Worm (Caenorhabditis elegans) whole organism, L2 larva: ENCODE data around the gene srbc-40.
A peak's percentile ranks its signal among the peaks of the same experiment; 100 is the strongest.

ENCODE experiments used
- C34F6.9 ChIP-seq: fragments of 150-350 bp; optimal IDR thresholded peaks from 2 replicates; lab custom pipeline; 2014; ENCODE audit warnings: missing biosample characterization, missing genetic modification characterization
- F13H6.1 ChIP-seq: sonication (generic microtip); optimal IDR thresholded peaks from 2 replicates; lab custom pipeline; 2016; ENCODE audit warnings: missing genetic modification characterization, missing compliant biosample characterization
- R02D3.7 ChIP-seq: fragments of 150-350 bp; optimal IDR thresholded peaks from 2 replicates; lab custom pipeline; 2014; ENCODE audit warnings: missing biosample characterization, missing genetic modification characterization
- Y55F3AM.14 ChIP-seq: fragments of 200-800 bp; sonication (Bioruptor generic); optimal IDR thresholded peaks from 2 replicates; lab custom pipeline; 2018; ENCODE audit warnings: mild to moderate bottlenecking, missing genetic modification characterization, missing compliant biosample characterization
- ZK546.5 ChIP-seq: sonication (generic microtip); optimal IDR thresholded peaks from 2 replicates; lab custom pipeline; 2017; ENCODE audit warnings: missing biosample characterization, missing genetic modification characterization
- alr-1 ChIP-seq: fragments of 150-350 bp; optimal IDR thresholded peaks from 2 replicates; lab custom pipeline; 2014; ENCODE audit warnings: missing biosample characterization, missing genetic modification characterization
- ama-1 ChIP-seq: fragments of 150-350 bp; optimal IDR thresholded peaks from 2 replicates; lab custom pipeline; 2018; ENCODE audit warnings: inconsistent platforms
- blmp-1 ChIP-seq: sonication (generic microtip); optimal IDR thresholded peaks from 2 replicates; lab custom pipeline; 2017; ENCODE audit warnings: missing genetic modification characterization, mild to moderate bottlenecking, missing compliant biosample characterization, antibody characterized with exemption, moderate library complexity; ENCODE audit not compliant: insufficient read depth
- ceh-16 ChIP-seq: fragments of 150-350 bp; optimal IDR thresholded peaks from 2 replicates; lab custom pipeline; 2014; ENCODE audit warnings: missing biosample characterization, missing genetic modification characterization
- ceh-82 ChIP-seq: fragments of 150-350 bp; optimal IDR thresholded peaks from 2 replicates; lab custom pipeline; 2014; ENCODE audit warnings: missing biosample characterization, missing genetic modification characterization
- crh-2 ChIP-seq: sonication (generic microtip); optimal IDR thresholded peaks from 2 replicates; lab custom pipeline; 2017; ENCODE audit warnings: missing biosample characterization, missing genetic modification characterization
- egl-27 ChIP-seq: sonication (generic microtip); optimal IDR thresholded peaks from 3 replicates; lab custom pipeline; 2017; ENCODE audit warnings: missing biosample characterization, missing genetic modification reagents, missing genetic modification characterization
- elt-1 ChIP-seq: fragments of 150-350 bp; optimal IDR thresholded peaks from 2 replicates; lab custom pipeline; 2014; ENCODE audit warnings: missing biosample characterization, missing genetic modification characterization
- elt-3 ChIP-seq: sonication (generic microtip); optimal IDR thresholded peaks from 2 replicates; lab custom pipeline; 2017; ENCODE audit warnings: missing biosample characterization, missing genetic modification characterization
- fos-1 ChIP-seq: fragments of 150-350 bp; optimal IDR thresholded peaks from 2 replicates; lab custom pipeline; 2014; ENCODE audit warnings: missing biosample characterization, missing genetic modification characterization
- gmeb-1 ChIP-seq: fragments of 150-350 bp; optimal IDR thresholded peaks from 2 replicates; lab custom pipeline; 2014; ENCODE audit warnings: missing biosample characterization, missing genetic modification characterization
- lin-11 ChIP-seq: fragments of 150-350 bp; sonication (generic microtip); optimal IDR thresholded peaks from 2 replicates; lab custom pipeline; 2014; ENCODE audit warnings: missing biosample characterization, missing genetic modification characterization, inconsistent platforms, mixed read lengths
- lin-13 ChIP-seq: fragments of 150-350 bp; optimal IDR thresholded peaks from 2 replicates; lab custom pipeline; 2014; ENCODE audit warnings: missing biosample characterization, missing genetic modification reagents, missing genetic modification characterization
- lin-39 ChIP-seq: fragments of 150-350 bp; optimal IDR thresholded peaks from 2 replicates; lab custom pipeline; 2014; ENCODE audit warnings: missing biosample characterization, missing genetic modification reagents, missing genetic modification characterization
- lsy-2 ChIP-seq, 2 experiments: fragments of 150-350 bp in 1 of 2; sonication (generic microtip) in 1 of 2; optimal IDR thresholded peaks; 2 replicates each; lab custom pipeline; 2014 to 2017; ENCODE audit warnings: missing biosample characterization in 2 of 2, missing genetic modification characterization in 2 of 2
- mab-5 ChIP-seq: fragments of 150-350 bp; optimal IDR thresholded peaks from 2 replicates; lab custom pipeline; 2014; ENCODE audit warnings: missing biosample characterization, missing genetic modification characterization
- mbf-1 ChIP-seq: sonication (generic microtip); optimal IDR thresholded peaks from 2 replicates; lab custom pipeline; 2017; ENCODE audit warnings: missing biosample characterization, missing genetic modification characterization
- mdl-1 ChIP-seq, 2 experiments: fragments of 150-350 bp in 1 of 2; sonication (generic microtip) in 1 of 2; optimal IDR thresholded peaks; 2 replicates each; lab custom pipeline; 2017; ENCODE audit warnings: missing biosample characterization in 2 of 2, missing genetic modification characterization in 2 of 2
- nhr-10 ChIP-seq: sonication (generic microtip); optimal IDR thresholded peaks from 2 replicates; lab custom pipeline; 2017; ENCODE audit warnings: missing biosample characterization, missing genetic modification characterization
- nhr-11 ChIP-seq: fragments of 150-350 bp; optimal IDR thresholded peaks from 2 replicates; lab custom pipeline; 2014; ENCODE audit warnings: missing biosample characterization, missing genetic modification characterization
- nhr-12 ChIP-seq: fragments of 150-350 bp; optimal IDR thresholded peaks from 2 replicates; lab custom pipeline; 2014; ENCODE audit warnings: missing biosample characterization, missing genetic modification characterization
- nhr-129 ChIP-seq: fragments of 150-350 bp; optimal IDR thresholded peaks from 2 replicates; lab custom pipeline; 2014; ENCODE audit warnings: missing biosample characterization, missing genetic modification characterization
- nhr-21 ChIP-seq: fragments of 150-350 bp; optimal IDR thresholded peaks from 2 replicates; lab custom pipeline; 2014; ENCODE audit warnings: missing biosample characterization, missing genetic modification characterization
- nhr-23 ChIP-seq: fragments of 150-350 bp; optimal IDR thresholded peaks from 2 replicates; lab custom pipeline; 2014; ENCODE audit warnings: missing biosample characterization, missing genetic modification reagents, missing genetic modification characterization
- nhr-25 ChIP-seq: fragments of 150-350 bp; sonication (generic microtip); optimal IDR thresholded peaks from 3 replicates; lab custom pipeline; 2014; ENCODE audit warnings: missing biosample characterization, missing genetic modification characterization
- nhr-6 ChIP-seq: fragments of 150-350 bp; optimal IDR thresholded peaks from 2 replicates; lab custom pipeline; 2014; ENCODE audit warnings: missing biosample characterization, missing genetic modification characterization
- sem-4 ChIP-seq: fragments of 150-350 bp; optimal IDR thresholded peaks from 2 replicates; lab custom pipeline; 2014; ENCODE audit warnings: missing biosample characterization, missing genetic modification reagents, missing genetic modification characterization
- skn-1 ChIP-seq: sonication (generic microtip); optimal IDR thresholded peaks from 2 replicates; lab custom pipeline; 2017; ENCODE audit warnings: missing biosample characterization, missing genetic modification characterization
- sma-3 ChIP-seq: sonication (generic microtip); optimal IDR thresholded peaks from 2 replicates; lab custom pipeline; 2016; ENCODE audit warnings: missing genetic modification reagents, missing genetic modification characterization, missing compliant biosample characterization
- sma-9 ChIP-seq, 2 experiments: fragments of 150-350 bp in 1 of 2; sonication (generic microtip) in 1 of 2; optimal IDR thresholded peaks; 2 replicates each; lab custom pipeline; 2014 to 2016; ENCODE audit warnings: missing genetic modification characterization in 2 of 2, mild to moderate bottlenecking in 1 of 2, missing biosample characterization in 1 of 2, missing compliant biosample characterization in 1 of 2, missing genetic modification reagents in 1 of 2, moderate library complexity in 1 of 2
- snpc-4 ChIP-seq: fragments of 150-350 bp; optimal IDR thresholded peaks from 2 replicates; lab custom pipeline; 2014; ENCODE audit warnings: missing biosample characterization, missing genetic modification characterization
- unc-39 ChIP-seq: fragments of 150-350 bp; optimal IDR thresholded peaks from 2 replicates; lab custom pipeline; 2014; ENCODE audit warnings: missing biosample characterization, missing genetic modification characterization
- unc-55 ChIP-seq: fragments of 150-350 bp; sonication (generic microtip); optimal IDR thresholded peaks from 3 replicates; lab custom pipeline; 2014; ENCODE audit warnings: missing biosample characterization, missing genetic modification reagents, missing genetic modification characterization
- zag-1 ChIP-seq: fragments of 150-350 bp; optimal IDR thresholded peaks from 2 replicates; lab custom pipeline; 2014; ENCODE audit warnings: missing biosample characterization, missing genetic modification characterization
- ztf-1 ChIP-seq: fragments of 200-800 bp; sonication (Bioruptor generic); conservative IDR thresholded peaks from 2 replicates; pipeline ENCODE4 v1.3.6; 2022; ENCODE audit warnings: missing genetic modification characterization, missing compliant biosample characterization
- ztf-11 ChIP-seq: sonication (generic microtip); optimal IDR thresholded peaks from 2 replicates; lab custom pipeline; 2017; ENCODE audit warnings: missing biosample characterization, missing genetic modification characterization
- ztf-4 ChIP-seq: fragments of 150-350 bp; optimal IDR thresholded peaks from 2 replicates; lab custom pipeline; 2014; ENCODE audit warnings: missing biosample characterization, missing genetic modification characterization

srbc-40 gene

DNA sequence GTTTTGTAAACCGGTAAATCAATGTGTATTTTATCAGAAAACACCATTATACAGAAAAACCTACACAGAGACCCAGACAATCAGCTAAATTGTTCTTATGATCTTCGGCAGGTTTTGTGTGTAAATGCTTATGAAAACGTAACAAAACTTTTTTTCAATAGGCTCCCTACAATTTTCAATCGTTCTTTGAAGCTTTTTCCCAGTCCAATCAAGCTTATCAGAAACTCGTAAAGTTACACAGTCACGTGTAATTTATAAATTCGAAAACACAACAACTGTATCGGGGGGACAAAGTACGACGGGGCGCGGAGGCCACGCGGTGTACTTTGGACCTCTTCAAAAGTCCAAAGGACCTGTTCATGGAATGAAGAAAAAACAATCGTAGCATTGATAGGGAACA lies 10.6 kb upstream of the srbc-40 start:
- TF ChIP-seq Y55F3AM.14 (GFP tag; lab: Kevin White, UChicago): peak; percentile 92
- TF ChIP-seq nhr-12 (tag; lab: Kevin White, UChicago): no peak
- peak; percentile 41 for TF ChIP-seq blmp-1 (tag; lab: Kevin White, UChicago)
- TF ChIP-seq egl-27 (tag; lab: Kevin White, UChicago): no peak
- TF ChIP-seq unc-39 (tag; lab: Kevin White, UChicago): no peak
- no peak for TF ChIP-seq unc-55
- no peak for TF ChIP-seq ztf-11
- no peak for TF ChIP-seq lin-13 (GFP tag; lab: Kevin White, UChicago)
- no peak for TF ChIP-seq elt-3 (tag; lab: Kevin White, UChicago)
- TF ChIP-seq sem-4 (tag; lab: Kevin White, UChicago): no peak
- TF ChIP-seq nhr-11: no peak
- no peak for TF ChIP-seq ceh-16 (tag; lab: Kevin White, UChicago)
- TF ChIP-seq nhr-6 (tag; lab: Kevin White, UChicago): no peak
- peak; percentile 88 for TF ChIP-seq nhr-21
- TF ChIP-seq mbf-1 (tag; lab: Kevin White, UChicago): no peak
- TF ChIP-seq mab-5 (tag; lab: Kevin White, UChicago): no peak
- TF ChIP-seq ztf-1: no peak
- peak; percentile 52 for TF ChIP-seq F13H6.1 (tag; lab: Kevin White, UChicago)
- TF ChIP-seq fos-1: peak; percentile 20
- TF ChIP-seq gmeb-1 (tag; lab: Kevin White, UChicago): no peak
- TF ChIP-seq ama-1: peak; percentile 63
- TF ChIP-seq C34F6.9 (tag; lab: Kevin White, UChicago): peak; percentile 30
- TF ChIP-seq sma-9 (GFP tag; optimal IDR thresholded peaks at IDR 0.05; lab: Kevin White, UChicago): peak; percentile 81
- TF ChIP-seq sma-9 (tag; optimal IDR thresholded peaks at IDR 0.05; lab: Kevin White, UChicago): no peak
- TF ChIP-seq zag-1 (tag; lab: Kevin White, UChicago): no peak
- peak; percentile 67 for TF ChIP-seq nhr-25 (tag; lab: Kevin White, UChicago)
- TF ChIP-seq nhr-129 (tag; lab: Kevin White, UChicago): peak; percentile 82
- TF ChIP-seq nhr-10 (tag; lab: Kevin White, UChicago): no peak
- TF ChIP-seq ceh-82: no peak
- TF ChIP-seq crh-2 (tag; lab: Kevin White, UChicago): peak; percentile 82
- TF ChIP-seq snpc-4 (tag; lab: Kevin White, UChicago): no peak
- TF ChIP-seq lin-39 (tag; lab: Kevin White, UChicago): no peak
- peak; percentile 73 for TF ChIP-seq sma-3 (GFP tag; lab: Kevin White, UChicago)
- TF ChIP-seq lsy-2 (tag; optimal IDR thresholded peaks at IDR 0.05; lab: Kevin White, UChicago): peak in 1 of 2 experiments; percentile 62
- no peak for TF ChIP-seq alr-1 (tag; lab: Kevin White, UChicago)
- TF ChIP-seq mdl-1 (tag; optimal IDR thresholded peaks at IDR 0.05; lab: Kevin White, UChicago): peak in 1 of 2 experiments; percentile 60
- no peak for TF ChIP-seq skn-1 (tag; lab: Kevin White, UChicago)
- no peak for TF ChIP-seq ZK546.5
- TF ChIP-seq ztf-4 (tag; lab: Kevin White, UChicago): no peak
- TF ChIP-seq lin-11: no peak

DNA sequence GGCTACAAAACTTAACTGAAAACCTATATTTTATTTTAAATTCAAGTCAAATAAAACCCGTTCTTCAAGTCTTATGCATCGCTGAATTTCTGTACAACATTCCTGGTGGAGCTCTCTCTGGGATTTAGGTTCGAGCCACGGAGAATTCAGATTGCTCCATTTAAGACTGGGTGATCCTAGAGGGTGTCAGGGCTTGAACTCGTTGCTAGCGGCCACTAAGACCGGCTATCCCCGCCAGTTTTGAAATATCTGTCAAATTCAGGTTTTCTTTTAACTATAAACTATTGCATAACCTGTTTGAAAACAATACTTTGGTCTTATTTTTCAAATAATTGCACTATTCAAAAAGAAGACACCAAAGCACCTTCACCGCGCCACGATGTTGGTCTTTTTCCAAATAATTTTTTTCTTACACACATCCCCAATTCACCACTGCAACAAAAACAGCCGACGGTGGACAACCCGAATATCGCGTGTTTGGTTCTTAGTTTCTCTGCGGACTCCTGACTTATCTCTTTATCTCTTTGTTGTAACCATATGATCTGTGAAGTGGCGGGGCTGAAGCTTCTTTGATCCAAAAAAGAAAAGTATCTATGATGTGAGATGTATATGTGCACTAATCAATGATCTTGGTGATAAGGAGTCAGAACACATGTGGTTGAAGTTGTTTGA lies 9.3 kb upstream of the srbc-40 start:
- TF ChIP-seq alr-1 (tag; lab: Kevin White, UChicago) (no peak), mdl-1 (tag; optimal IDR thresholded peaks at IDR 0.05; lab: Kevin White, UChicago) (peak in 1 of 2 experiments; percentile 4), sem-4 (tag; lab: Kevin White, UChicago) (peak; percentile 21), crh-2 (tag; lab: Kevin White, UChicago) (peak; percentile 65), nhr-21 (peak; percentile 82), skn-1 (tag; lab: Kevin White, UChicago) (no peak), ztf-4 (tag; lab: Kevin White, UChicago) (peak; percentile 61), R02D3.7 (tag; lab: Kevin White, UChicago) (no peak), nhr-6 (tag; lab: Kevin White, UChicago) (peak; percentile 49), egl-27 (tag; lab: Kevin White, UChicago) (no peak), F13H6.1 (tag; lab: Kevin White, UChicago) (peak; percentile 76), nhr-23 (no peak), nhr-129 (tag; lab: Kevin White, UChicago) (peak; percentile 89), mbf-1 (tag; lab: Kevin White, UChicago) (no peak), lin-13 (GFP tag; lab: Kevin White, UChicago) (peak; percentile 42), mab-5 (tag; lab: Kevin White, UChicago) (peak; percentile 56), lin-39 (tag; lab: Kevin White, UChicago) (no peak), sma-3 (GFP tag; lab: Kevin White, UChicago) (peak; percentile 3), lsy-2 (tag; optimal IDR thresholded peaks at IDR 0.05; lab: Kevin White, UChicago) (peak in 1 of 2 experiments; percentile 61), Y55F3AM.14 (GFP tag; lab: Kevin White, UChicago) (peak; percentile 79), sma-9 (GFP tag; optimal IDR thresholded peaks at IDR 0.05; lab: Kevin White, UChicago) (peak; percentile 88), sma-9 (tag; optimal IDR thresholded peaks at IDR 0.05; lab: Kevin White, UChicago) (no peak), elt-1 (tag; lab: Kevin White, UChicago) (no peak), ama-1 (peak; percentile 74), ztf-11 (no peak), C34F6.9 (tag; lab: Kevin White, UChicago) (peak; percentile 10)
